Worm (Caenorhabditis elegans) whole organism, midembryonic: Measurements from ENCODE around the gene T06E4.5.

ENCODE experiments used
- T22C8.4 ChIP-seq: fragments of 200-800 bp; sonication (Bioruptor generic); IDR thresholded peaks from 2 replicates; pipeline ENCODE4 v1.3.6; 2022; ENCODE audit warnings: missing genetic modification characterization, missing compliant biosample characterization
- cog-1 ChIP-seq: sonication (generic microtip); optimal IDR thresholded peaks from 2 replicates; lab custom pipeline; 2016; ENCODE audit warnings: missing genetic modification characterization, missing compliant biosample characterization
- flt-1 ChIP-seq: fragments of 200-800 bp; sonication (Bioruptor generic); IDR thresholded peaks from 2 replicates; pipeline ENCODE4 v1.3.6; 2022; ENCODE audit warnings: missing genetic modification characterization, missing compliant biosample characterization
- klf-2 ChIP-seq: fragments of 200-800 bp; sonication (Bioruptor generic); conservative IDR thresholded peaks from 2 replicates; pipeline ENCODE4 v1.3.6; 2022; ENCODE audit warnings: missing genetic modification reagents, missing genetic modification characterization, missing compliant biosample characterization
- med-1 ChIP-seq: sonication (generic microtip); optimal IDR thresholded peaks from 2 replicates; lab custom pipeline; 2017; ENCODE audit warnings: missing genetic modification characterization, mild to moderate bottlenecking, missing compliant biosample characterization, antibody characterized with exemption, missing genetic modification reagents; ENCODE audit not compliant: insufficient read depth
- ref-1 ChIP-seq: fragments of 200-800 bp; sonication (Bioruptor generic); conservative IDR thresholded peaks from 2 replicates; pipeline ENCODE4 v1.3.6; 2022; ENCODE audit warnings: missing genetic modification reagents, missing genetic modification characterization, missing compliant biosample characterization
- tab-1 ChIP-seq: fragments of 200-800 bp; sonication (Bioruptor generic); IDR thresholded peaks from 2 replicates; pipeline ENCODE4 v1.3.6; 2022; ENCODE audit warnings: missing genetic modification characterization, missing compliant biosample characterization
- ztf-23 ChIP-seq: fragments of 200-800 bp; sonication (Bioruptor generic); IDR thresholded peaks from 2 replicates; pipeline ENCODE4 v1.3.6; 2022; ENCODE audit warnings: missing genetic modification reagents, missing genetic modification characterization, missing compliant biosample characterization

- TF ChIP-seq tab-1 (GFP tag; lab: Robert Waterston, UW): no peak
- no peak for TF ChIP-seq ztf-23
- no peak for TF ChIP-seq klf-2 (GFP tag; lab: Robert Waterston, UW)
- TF ChIP-seq flt-1: no peak
- TF ChIP-seq cog-1 (tag; lab: Kevin White, UChicago): no peak
- no peak for TF ChIP-seq T22C8.4 (GFP tag; lab: Robert Waterston, UW)
- TF ChIP-seq ref-1: no peak
- TF ChIP-seq med-1: no peak
These were observed 14.5 kb downstream of the T06E4.5 start, which contains the start of the genes atl-1 and hcp-2 for ce11 chrV:9645507-9645906.
